Worm (Caenorhabditis elegans): ENCODE data around the gene R08A2.9.

The R08A2.9 gene

DNA sequence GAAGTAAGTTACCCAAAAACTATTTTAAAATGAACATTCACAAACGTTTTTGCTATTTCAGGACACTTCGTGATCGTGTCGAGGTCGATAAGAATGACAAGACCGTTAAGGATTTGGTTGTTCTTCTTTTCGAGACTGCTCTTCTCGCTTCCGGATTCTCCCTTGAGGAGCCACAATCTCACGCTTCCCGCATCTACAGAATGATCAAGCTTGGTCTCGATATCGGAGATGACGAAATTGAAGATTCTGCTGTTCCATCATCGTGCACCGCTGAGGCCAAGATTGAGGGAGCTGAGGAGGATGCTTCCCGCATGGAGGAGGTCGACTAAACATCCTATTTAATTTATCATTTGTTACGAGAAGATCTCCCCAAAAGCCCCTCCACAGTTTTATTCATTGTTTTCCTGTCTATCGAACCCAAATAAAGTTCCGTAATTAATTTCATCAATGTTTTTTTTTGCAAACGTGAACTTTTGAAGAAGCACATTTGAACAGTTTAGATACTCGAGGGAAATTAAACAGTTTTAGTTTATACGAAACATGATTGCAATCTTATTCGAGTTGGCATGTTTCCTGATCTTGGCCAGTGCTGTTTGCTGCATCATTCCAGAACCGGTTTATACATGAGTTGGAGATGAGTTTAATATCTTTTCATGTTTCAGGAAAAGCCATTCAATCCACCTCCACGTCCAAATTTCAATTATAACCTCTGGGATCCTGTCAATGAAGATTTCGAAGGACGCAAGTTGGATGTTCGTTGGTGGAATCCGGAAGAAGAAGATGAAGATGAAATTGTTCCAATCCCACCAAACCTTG lies 19.8 kb upstream of the R08A2.9 start, which contains the start of gene C47E8.11:
Gene C47E8.11 (plus strand): TSS at position 520 of the 816 bp plus-strand sequence.
- no peak for TF ChIP-seq F13C5.2 (tag; optimal IDR thresholded peaks at IDR 0.05)
- TF ChIP-seq ceh-13 (GFP tag; optimal IDR thresholded peaks at IDR 0.05), result no peak
- TF ChIP-seq hmbx-1 (tag; optimal IDR thresholded peaks at IDR 0.05), result no peak
- TF ChIP-seq aly-1 (tag; optimal IDR thresholded peaks at IDR 0.05), result no peak
- no peak for TF ChIP-seq tra-4 (tag; optimal IDR thresholded peaks at IDR 0.05)
- TF ChIP-seq hmg-4 (GFP tag; optimal IDR thresholded peaks at IDR 0.05), result no peak
- no peak for TF ChIP-seq B0310.2 (tag; optimal IDR thresholded peaks at IDR 0.05)
- TF ChIP-seq ets-7 (tag; optimal IDR thresholded peaks at IDR 0.05), result peak; percentile 30
- TF ChIP-seq ama-1 (optimal IDR thresholded peaks at IDR 0.05), result peak; percentile 58
- no peak for TF ChIP-seq sea-1 (GFP tag; conservative IDR thresholded peaks at IDR 0.05)
- TF ChIP-seq pes-1 (GFP tag; IDR thresholded peaks at IDR 0.05), result no peak; the same call in 1 of the 2 replicates
- TF ChIP-seq tbx-11 (GFP tag; IDR thresholded peaks at IDR 0.05), result no peak
- TF ChIP-seq flt-1 (GFP tag; IDR thresholded peaks at IDR 0.05), result no peak
- no peak for TF ChIP-seq tbx-37 (GFP tag; conservative IDR thresholded peaks at IDR 0.05)
- TF ChIP-seq scrt-1 (GFP tag; IDR thresholded peaks at IDR 0.05), result no peak
- no peak for TF ChIP-seq hnd-1 (tag; optimal IDR thresholded peaks at IDR 0.05)

- TF ChIP-seq tbx-37 (GFP tag; conservative IDR thresholded peaks at IDR 0.05) (peak; percentile 64), B0310.2 (tag; optimal IDR thresholded peaks at IDR 0.05) (peak; percentile 43), hmbx-1 (tag; optimal IDR thresholded peaks at IDR 0.05) (no peak), flt-1 (GFP tag; IDR thresholded peaks at IDR 0.05) (peak; percentile 84), ets-7 (tag; optimal IDR thresholded peaks at IDR 0.05) (no peak), pes-1 (GFP tag; IDR thresholded peaks at IDR 0.05) (peak; percentile 84), scrt-1 (GFP tag; IDR thresholded peaks at IDR 0.05) (0 out of 2 replicates have a peak, but pooled peaks have one; percentile 72), hnd-1 (tag; optimal IDR thresholded peaks at IDR 0.05) (peak; percentile 32), ama-1 (optimal IDR thresholded peaks at IDR 0.05) (no peak), F13C5.2 (tag; optimal IDR thresholded peaks at IDR 0.05) (no peak), hmg-4 (GFP tag; optimal IDR thresholded peaks at IDR 0.05) (peak; percentile 26), tbx-11 (GFP tag; IDR thresholded peaks at IDR 0.05) (peak; percentile 73; the same call in 1 of the 2 replicates), ceh-13 (GFP tag; optimal IDR thresholded peaks at IDR 0.05) (peak; percentile 58), tra-4 (tag; optimal IDR thresholded peaks at IDR 0.05) (peak; percentile 40), sea-1 (GFP tag; conservative IDR thresholded peaks at IDR 0.05) (peak; percentile 79), aly-1 (tag; optimal IDR thresholded peaks at IDR 0.05) (peak; percentile 57), ceh-36 (tag; optimal IDR thresholded peaks at IDR 0.05) (no peak)
These were observed 18.9 kb upstream of the R08A2.9 start, which contains the start of gene gasr-8 for ce11 chrV:14689060-14689750. Gene gasr-8, plus strand, starts transcription at chrV:14689110.

ce11 chrV:14695713-14696112 lies 12.3 kb upstream of the R08A2.9 start:
- TF ChIP-seq hmbx-1 (tag; optimal IDR thresholded peaks at IDR 0.05), result no peak

ce11 chrV:14696604-14697307 lies 11.3 kb upstream of the R08A2.9 start, which contains the start of gene unc-112:
Gene unc-112, minus strand, starts transcription at chrV:14696654.
- TF ChIP-seq hmg-4 (GFP tag; optimal IDR thresholded peaks at IDR 0.05) (peak; percentile 91), ama-1 (optimal IDR thresholded peaks at IDR 0.05) (no peak), B0310.2 (tag; optimal IDR thresholded peaks at IDR 0.05) (no peak), F13C5.2 (tag; optimal IDR thresholded peaks at IDR 0.05) (peak; percentile 79), sea-1 (GFP tag; conservative IDR thresholded peaks at IDR 0.05) (no peak), tra-4 (tag; optimal IDR thresholded peaks at IDR 0.05) (no peak), aly-1 (tag; optimal IDR thresholded peaks at IDR 0.05) (peak; percentile 87), scrt-1 (GFP tag; IDR thresholded peaks at IDR 0.05) (no peak), hnd-1 (tag; optimal IDR thresholded peaks at IDR 0.05) (no peak), ceh-13 (GFP tag; optimal IDR thresholded peaks at IDR 0.05) (no peak), ets-7 (tag; optimal IDR thresholded peaks at IDR 0.05) (peak; percentile 45), tbx-37 (GFP tag; conservative IDR thresholded peaks at IDR 0.05) (0 out of 2 replicates have a peak, but pooled peaks have one; percentile 4), ceh-36 (tag; optimal IDR thresholded peaks at IDR 0.05) (no peak), tbx-11 (GFP tag; IDR thresholded peaks at IDR 0.05) (0 out of 2 replicates have a peak, but pooled peaks have one; percentile 12), flt-1 (GFP tag; IDR thresholded peaks at IDR 0.05) (no peak), pes-1 (GFP tag; IDR thresholded peaks at IDR 0.05) (no peak; the same call in 1 of the 2 replicates), hmbx-1 (tag; optimal IDR thresholded peaks at IDR 0.05) (no peak)

- TF ChIP-seq scrt-1 (GFP tag; IDR thresholded peaks at IDR 0.05) (no peak), B0310.2 (tag; optimal IDR thresholded peaks at IDR 0.05) (no peak), tbx-37 (GFP tag; conservative IDR thresholded peaks at IDR 0.05) (no peak), F13C5.2 (tag; optimal IDR thresholded peaks at IDR 0.05) (no peak), ceh-13 (GFP tag; optimal IDR thresholded peaks at IDR 0.05) (no peak), hmbx-1 (tag; optimal IDR thresholded peaks at IDR 0.05) (no peak), tbx-11 (GFP tag; IDR thresholded peaks at IDR 0.05) (no peak), hnd-1 (tag; optimal IDR thresholded peaks at IDR 0.05) (no peak), pes-1 (GFP tag; IDR thresholded peaks at IDR 0.05) (no peak), ama-1 (optimal IDR thresholded peaks at IDR 0.05) (no peak), ceh-36 (tag; optimal IDR thresholded peaks at IDR 0.05) (no peak), hmg-4 (GFP tag; optimal IDR thresholded peaks at IDR 0.05) (no peak), flt-1 (GFP tag; IDR thresholded peaks at IDR 0.05) (no peak), sea-1 (GFP tag; conservative IDR thresholded peaks at IDR 0.05) (no peak), ets-7 (tag; optimal IDR thresholded peaks at IDR 0.05) (no peak)
These were observed 10.1 kb upstream of the R08A2.9 start for ce11 chrV:14698005-14698404.

- TF ChIP-seq tbx-37 (GFP tag; conservative IDR thresholded peaks at IDR 0.05) (no peak), flt-1 (GFP tag; IDR thresholded peaks at IDR 0.05) (no peak), B0310.2 (tag; optimal IDR thresholded peaks at IDR 0.05) (no peak), aly-1 (tag; optimal IDR thresholded peaks at IDR 0.05) (no peak), sea-1 (GFP tag; conservative IDR thresholded peaks at IDR 0.05) (no peak)
These were observed 9.4 kb upstream of the R08A2.9 start, which contains the start of gene set-5 for ce11 chrV:14698666-14699065. Gene set-5, plus strand, starts transcription at chrV:14698966.
